Worm (Caenorhabditis elegans) whole organism, young adult: Measurements from ENCODE around the gene F56H9.8.

Source experiments
- F57A8.1 ChIP-seq: fragments of 200-800 bp; sonication (Bioruptor generic); optimal IDR thresholded peaks from 2 replicates; lab custom pipeline; 2018; ENCODE audit warnings: mild to moderate bottlenecking, missing genetic modification characterization, moderate library complexity, missing compliant biosample characterization
- F57C9.4 ChIP-seq: sonication (generic microtip); optimal IDR thresholded peaks from 2 replicates; lab custom pipeline; 2017; ENCODE audit warnings: mild to moderate bottlenecking, missing genetic modification characterization, missing compliant biosample characterization
- Y53G8AR.9 ChIP-seq: fragments of 200-800 bp; sonication (Bioruptor generic); conservative IDR thresholded peaks from 2 replicates; pipeline ENCODE4 v1.3.6; 2022; ENCODE audit warnings: missing genetic modification reagents, missing genetic modification characterization, missing compliant biosample characterization
- Y56A3A.18 ChIP-seq: fragments of 200-800 bp; sonication (Bioruptor generic); IDR thresholded peaks from 2 replicates; pipeline ENCODE4 v1.3.6; 2022; ENCODE audit warnings: missing genetic modification reagents, missing genetic modification characterization, missing compliant biosample characterization
- Y79H2A.3 ChIP-seq: fragments of 200-800 bp; sonication (Bioruptor generic); conservative IDR thresholded peaks from 2 replicates; pipeline ENCODE4 v1.3.6; 2022; ENCODE audit warnings: missing genetic modification reagents, missing genetic modification characterization, missing compliant biosample characterization
- ama-1 ChIP-seq, 3 experiments: fragments of 150-350 bp in 1 of 3; sonication (generic microtip) in 2 of 3; optimal IDR thresholded peaks; 2 replicates each; lab custom pipeline; 2014 to 2018; ENCODE audit warnings: missing biosample characterization in 2 of 3, missing genetic modification characterization in 2 of 3, missing genetic modification reagents in 2 of 3
- atf-7 ChIP-seq: sonication (generic microtip); optimal IDR thresholded peaks from 2 replicates; lab custom pipeline; 2017; ENCODE audit warnings: mild to moderate bottlenecking, missing genetic modification characterization, missing compliant biosample characterization
- athp-1 ChIP-seq: sonication (generic microtip); optimal IDR thresholded peaks from 2 replicates; lab custom pipeline; 2017; ENCODE audit warnings: mild to moderate bottlenecking, missing genetic modification characterization, missing compliant biosample characterization
- attf-3 ChIP-seq: fragments of 200-800 bp; sonication (Bioruptor generic); conservative IDR thresholded peaks from 2 replicates; pipeline ENCODE4 v1.3.6; 2022; ENCODE audit warnings: missing genetic modification reagents, missing genetic modification characterization, missing compliant biosample characterization
- attf-5 ChIP-seq: fragments of 200-800 bp; sonication (Bioruptor generic); optimal IDR thresholded peaks from 2 replicates; lab custom pipeline; 2018; ENCODE audit warnings: mild to moderate bottlenecking, missing genetic modification characterization, missing compliant biosample characterization
- ccch-3 ChIP-seq: fragments of 200-800 bp; sonication (Bioruptor generic); optimal IDR thresholded peaks from 2 replicates; lab custom pipeline; 2018; ENCODE audit warnings: mild to moderate bottlenecking, missing genetic modification characterization, missing compliant biosample characterization
- cebp-1 ChIP-seq, 2 experiments: fragments of 200-800 bp in 1 of 2; sonication (Bioruptor generic) in 1 of 2; sonication (generic microtip) in 1 of 2; IDR thresholded peaks in 1 of 2; optimal IDR thresholded peaks in 1 of 2; 2 replicates each; pipeline versions ENCODE4 v1.3.6 to Lab custom; 2017 to 2022; ENCODE audit warnings: missing compliant biosample characterization in 2 of 2, missing genetic modification characterization in 2 of 2, mild to moderate bottlenecking in 1 of 2, missing genetic modification reagents in 1 of 2, moderate library complexity in 1 of 2
- ceh-100 ChIP-seq: fragments of 200-800 bp; sonication (Bioruptor generic); IDR thresholded peaks from 2 replicates; pipeline ENCODE4 v1.3.6; 2022; ENCODE audit warnings: missing genetic modification reagents, missing genetic modification characterization, missing compliant biosample characterization
- ceh-27 ChIP-seq: fragments of 200-800 bp; sonication (Bioruptor generic); optimal IDR thresholded peaks from 2 replicates; lab custom pipeline; 2018; ENCODE audit warnings: mild to moderate bottlenecking, missing genetic modification characterization, moderate library complexity, missing compliant biosample characterization
- ceh-79 ChIP-seq: sonication (generic microtip); optimal IDR thresholded peaks from 2 replicates; lab custom pipeline; 2017; ENCODE audit warnings: mild to moderate bottlenecking, missing genetic modification characterization, missing compliant biosample characterization
- hlh-12 ChIP-seq: sonication (generic microtip); optimal IDR thresholded peaks from 2 replicates; lab custom pipeline; 2016; ENCODE audit warnings: missing genetic modification characterization, missing compliant biosample characterization
- hmg-1.2 ChIP-seq: fragments of 200-800 bp; sonication (Bioruptor generic); IDR thresholded peaks from 2 replicates; pipeline ENCODE4 v1.3.6; 2022; ENCODE audit warnings: missing genetic modification reagents, missing genetic modification characterization, missing compliant biosample characterization
- hsf-1 ChIP-seq: fragments of 200-800 bp; sonication (Bioruptor generic); IDR thresholded peaks from 2 replicates; pipeline ENCODE4 v1.3.6; 2022; ENCODE audit warnings: missing genetic modification reagents, missing genetic modification characterization, missing compliant biosample characterization
- let-526 ChIP-seq: fragments of 200-800 bp; sonication (Bioruptor generic); IDR thresholded peaks from 2 replicates; pipeline ENCODE4 v1.3.6; 2022; ENCODE audit warnings: missing genetic modification reagents, missing genetic modification characterization, missing compliant biosample characterization
- let-607 ChIP-seq, 2 experiments: fragments of 200-800 bp in 1 of 2; sonication (Bioruptor generic) in 1 of 2; sonication (generic microtip) in 1 of 2; optimal IDR thresholded peaks; 2 replicates each; lab custom pipeline; 2016 to 2018; ENCODE audit warnings: mild to moderate bottlenecking in 2 of 2, missing compliant biosample characterization in 2 of 2, missing genetic modification characterization in 2 of 2, moderate library complexity in 2 of 2, missing genotype in 1 of 2
- lin-26 ChIP-seq: fragments of 200-800 bp; sonication (Bioruptor generic); IDR thresholded peaks from 2 replicates; pipeline ENCODE4 v1.3.6; 2022; ENCODE audit warnings: missing genetic modification reagents, missing genetic modification characterization, missing compliant biosample characterization
- lin-40 ChIP-seq: sonication (generic microtip); optimal IDR thresholded peaks from 2 replicates; lab custom pipeline; 2016; ENCODE audit warnings: missing genetic modification characterization, mild to moderate bottlenecking, missing compliant biosample characterization, missing genotype, missing genetic modification reagents
- madf-3 ChIP-seq: fragments of 200-800 bp; sonication (Bioruptor generic); IDR thresholded peaks from 2 replicates; pipeline ENCODE4 v1.3.6; 2022; ENCODE audit warnings: missing genetic modification reagents, missing genetic modification characterization, missing compliant biosample characterization
- mxl-1 ChIP-seq: sonication (generic microtip); optimal IDR thresholded peaks from 2 replicates; lab custom pipeline; 2016; ENCODE audit warnings: missing genetic modification characterization, missing compliant biosample characterization
- nhr-179 ChIP-seq: sonication (generic microtip); optimal IDR thresholded peaks from 2 replicates; lab custom pipeline; 2016; ENCODE audit warnings: mild to moderate bottlenecking, missing genetic modification characterization, missing compliant biosample characterization
- nhr-80 ChIP-seq: sonication (generic microtip); optimal IDR thresholded peaks from 2 replicates; lab custom pipeline; 2016; ENCODE audit warnings: missing genetic modification characterization, missing compliant biosample characterization
- pbrm-1 ChIP-seq: fragments of 200-800 bp; sonication (Bioruptor generic); IDR thresholded peaks from 2 replicates; pipeline ENCODE4 v1.3.6; 2022; ENCODE audit warnings: missing genetic modification reagents, missing genetic modification characterization, missing compliant biosample characterization
- rcor-1 ChIP-seq: fragments of 200-800 bp; sonication (Bioruptor generic); IDR thresholded peaks from 2 replicates; pipeline ENCODE4 v1.3.6; 2022; ENCODE audit warnings: missing genetic modification reagents, missing genetic modification characterization, missing compliant biosample characterization
- snpc-4 ChIP-seq, 5 experiments: fragments of 150-350 bp in 1 of 5; sonication (generic microtip) in 4 of 5; optimal IDR thresholded peaks; 2 replicates each; lab custom pipeline; 2014 to 2018; ENCODE audit warnings: missing genetic modification characterization in 5 of 5, missing biosample characterization in 3 of 5, antibody characterized with exemption in 2 of 5, mild to moderate bottlenecking in 2 of 5, missing compliant biosample characterization in 2 of 5, missing genotype in 2 of 5, moderate library complexity in 2 of 5, missing genetic modification reagents in 1 of 5
- xnd-1 ChIP-seq: sonication (generic microtip); optimal IDR thresholded peaks from 2 replicates; lab custom pipeline; 2016; ENCODE audit warnings: missing genotype, missing genetic modification reagents, missing genetic modification characterization, missing compliant biosample characterization
- ztf-18 ChIP-seq: sonication (generic microtip); optimal IDR thresholded peaks from 2 replicates; lab custom pipeline; 2016; ENCODE audit warnings: missing genotype, mild to moderate bottlenecking, missing genetic modification characterization, missing compliant biosample characterization

Gene F56H9.8

ce11 chrV:12596795-12597194 is 47.8 kb upstream of the F56H9.8 start (continued):
- TF ChIP-seq Y79H2A.3 (0 out of 2 replicates have a peak, but pooled peaks have one; percentile 15), attf-3 (GFP tag; lab: Robert Waterston, UW) (peak; percentile 52; the same call in 1 of the 2 replicates), ama-1 (optimal IDR thresholded peaks at IDR 0.05; lab: Kevin White, UChicago) (no peak), ama-1 (GFP tag; optimal IDR thresholded peaks at IDR 0.05; lab: Kevin White, UChicago) (peak; percentile 53 to 59), atf-7 (tag; lab: Kevin White, UChicago) (peak; percentile 19), lin-40 (tag; lab: Kevin White, UChicago) (peak; percentile 45), nhr-179 (peak; percentile 28), pbrm-1 (GFP tag; lab: Robert Waterston, UW) (peak; percentile 43; the same call in 1 of the 2 replicates), snpc-4 (GFP tag; optimal IDR thresholded peaks at IDR 0.05; lab: Kevin White, UChicago) (peak; percentile 40), snpc-4 (tag; optimal IDR thresholded peaks at IDR 0.05; lab: Kevin White, UChicago) (peak in 3 of 4 experiments; percentile 16 to 62 (median 59)), ceh-79 (tag; lab: Kevin White, UChicago) (no peak), let-526 (no peak), lin-26 (GFP tag; lab: Robert Waterston, UW) (peak; percentile 86), hlh-12 (tag; lab: Kevin White, UChicago) (peak; percentile 52), Y53G8AR.9 (GFP tag; lab: Robert Waterston, UW) (no peak), rcor-1 (GFP tag; lab: Robert Waterston, UW) (no peak), athp-1 (tag; lab: Kevin White, UChicago) (peak; percentile 70), ccch-3 (GFP tag; lab: Kevin White, UChicago) (no peak), madf-3 (no peak), F57C9.4 (tag; lab: Kevin White, UChicago) (no peak)
- TF ChIP-seq, all 124 proteins: peak for 61

- TF ChIP-seq ceh-27 (GFP tag; lab: Kevin White, UChicago) = no peak
- no peak for TF ChIP-seq let-607 (tag; optimal IDR thresholded peaks at IDR 0.05; lab: Kevin White, UChicago)
- TF ChIP-seq hmg-1.2 (GFP tag; lab: Robert Waterston, UW) = peak; percentile 94
- TF ChIP-seq hsf-1 (GFP tag; lab: Robert Waterston, UW) = no peak
Observed at ce11 chrV:12599110-12599509, 45.5 kb upstream of the F56H9.8 start, which contains the start of the genes C14C10.10 and ril-2. C14C10.10 (minus strand) TSS chrV:12599128. ril-2 (minus strand) TSS chrV:12599157.

- TF ChIP-seq attf-5 (GFP tag; lab: Kevin White, UChicago) (peak; percentile 73), lin-40 (tag; lab: Kevin White, UChicago) (peak; percentile 26), F57A8.1 (GFP tag; lab: Kevin White, UChicago) (no peak), cebp-1 (GFP tag; IDR thresholded peaks at IDR 0.05; lab: Robert Waterston, UW) (no peak), cebp-1 (tag; optimal IDR thresholded peaks at IDR 0.05; lab: Kevin White, UChicago) (peak; percentile 42), ztf-18 (peak; percentile 88), nhr-80 (tag; lab: Kevin White, UChicago) (peak; percentile 63)
Observed at ce11 chrV:12599510-12600242, 44.9 kb upstream of the F56H9.8 start, which contains the start of gene C14C10.5. C14C10.5 (plus strand) TSS chrV:12600192.

DNA sequence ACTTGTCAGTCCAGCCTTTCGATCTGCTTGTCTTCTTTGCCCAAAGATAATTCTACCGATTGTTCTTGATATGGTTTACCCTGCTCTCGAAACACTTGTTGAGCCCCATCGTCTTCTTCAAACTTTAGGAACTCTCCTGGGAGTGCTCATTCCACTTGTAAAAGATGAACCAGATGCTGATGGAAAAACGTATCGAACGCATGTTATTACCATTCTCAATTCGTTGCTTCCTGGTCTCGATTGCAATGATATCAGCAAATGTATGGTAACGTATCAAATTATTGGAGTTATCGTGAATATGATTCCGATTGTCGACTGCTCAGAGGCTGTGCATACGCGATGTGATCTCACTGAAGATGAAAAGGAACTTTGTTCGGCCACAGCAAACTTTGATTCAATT is 42.8 kb upstream of the F56H9.8 start:
- TF ChIP-seq ama-1 (optimal IDR thresholded peaks at IDR 0.05; lab: Kevin White, UChicago) = no peak
- no peak for TF ChIP-seq ama-1 (GFP tag; optimal IDR thresholded peaks at IDR 0.05; lab: Kevin White, UChicago)
- no peak for TF ChIP-seq nhr-80 (tag; lab: Kevin White, UChicago)
- no peak for TF ChIP-seq Y56A3A.18
- no peak for TF ChIP-seq ceh-100 (GFP tag; lab: Robert Waterston, UW)
- no peak for TF ChIP-seq mxl-1 (tag; lab: Kevin White, UChicago)
- TF ChIP-seq xnd-1 (tag; lab: Kevin White, UChicago) = no peak
